Worm (Caenorhabditis elegans) whole organism, young adult: ENCODE measurements around the gene clec-2.

Experiments
- B0019.2 ChIP-seq: fragments of 200-800 bp; sonication (Bioruptor generic); conservative IDR thresholded peaks from 2 replicates; pipeline ENCODE4 v1.3.6; 2022; ENCODE audit warnings: missing genetic modification reagents, missing genetic modification characterization, missing compliant biosample characterization
- C06A6.2 ChIP-seq: fragments of 200-800 bp; sonication (Bioruptor generic); conservative IDR thresholded peaks from 2 replicates; pipeline ENCODE4 v1.3.6; 2022; ENCODE audit warnings: missing genetic modification characterization, missing compliant biosample characterization
- C17E4.6 ChIP-seq: fragments of 200-800 bp; sonication (Bioruptor generic); IDR thresholded peaks from 2 replicates; pipeline ENCODE4 v1.3.6; 2022; ENCODE audit warnings: missing genetic modification reagents, missing genetic modification characterization, missing compliant biosample characterization
- D2030.7 ChIP-seq: fragments of 200-800 bp; sonication (Bioruptor generic); IDR thresholded peaks from 2 replicates; pipeline ENCODE4 v1.3.6; 2022; ENCODE audit warnings: missing genetic modification reagents, missing genetic modification characterization, missing compliant biosample characterization
- F22D6.2 ChIP-seq: sonication (generic microtip); optimal IDR thresholded peaks from 2 replicates; lab custom pipeline; 2016; ENCODE audit warnings: mild to moderate bottlenecking, missing genetic modification characterization, missing compliant biosample characterization
- F33H1.4 ChIP-seq: fragments of 200-800 bp; sonication (Bioruptor generic); IDR thresholded peaks from 2 replicates; pipeline ENCODE4 v1.3.6; 2022; ENCODE audit warnings: missing genetic modification reagents, missing genetic modification characterization, missing compliant biosample characterization
- F49E8.2 ChIP-seq: sonication (generic microtip); optimal IDR thresholded peaks from 3 replicates; lab custom pipeline; 2017; ENCODE audit warnings: missing genetic modification characterization, mild to moderate bottlenecking, missing compliant biosample characterization, antibody characterized with exemption, moderate library complexity; ENCODE audit not compliant: insufficient read depth
- F57C9.4 ChIP-seq: sonication (generic microtip); optimal IDR thresholded peaks from 2 replicates; lab custom pipeline; 2017; ENCODE audit warnings: mild to moderate bottlenecking, missing genetic modification characterization, missing compliant biosample characterization
- K12H6.12 ChIP-seq: fragments of 200-800 bp; sonication (Bioruptor generic); optimal IDR thresholded peaks from 2 replicates; lab custom pipeline; 2018; ENCODE audit warnings: mild to moderate bottlenecking, missing genetic modification characterization, missing compliant biosample characterization
- Y79H2A.3 ChIP-seq: fragments of 200-800 bp; sonication (Bioruptor generic); conservative IDR thresholded peaks from 2 replicates; pipeline ENCODE4 v1.3.6; 2022; ENCODE audit warnings: missing genetic modification reagents, missing genetic modification characterization, missing compliant biosample characterization
- akir-1 ChIP-seq: fragments of 200-800 bp; sonication (Bioruptor generic); optimal IDR thresholded peaks from 2 replicates; lab custom pipeline; 2018; ENCODE audit warnings: mild to moderate bottlenecking, missing genetic modification characterization, moderate library complexity, missing compliant biosample characterization
- aptf-2 ChIP-seq: fragments of 200-800 bp; sonication (Bioruptor generic); conservative IDR thresholded peaks from 2 replicates; pipeline ENCODE4 v1.3.6; 2022; ENCODE audit warnings: missing genetic modification reagents, missing genetic modification characterization, missing compliant biosample characterization
- aptf-3 ChIP-seq: fragments of 200-800 bp; sonication (Bioruptor generic); IDR thresholded peaks from 2 replicates; pipeline ENCODE4 v1.3.6; 2022; ENCODE audit warnings: missing genetic modification characterization, missing compliant biosample characterization
- ccch-3 ChIP-seq: fragments of 200-800 bp; sonication (Bioruptor generic); optimal IDR thresholded peaks from 2 replicates; lab custom pipeline; 2018; ENCODE audit warnings: mild to moderate bottlenecking, missing genetic modification characterization, missing compliant biosample characterization
- ceh-91 ChIP-seq: fragments of 200-800 bp; sonication (Bioruptor generic); IDR thresholded peaks from 2 replicates; pipeline ENCODE4 v1.3.6; 2022; ENCODE audit warnings: missing genetic modification reagents, missing genetic modification characterization, missing compliant biosample characterization
- chd-7 ChIP-seq: sonication (generic microtip); optimal IDR thresholded peaks from 2 replicates; lab custom pipeline; 2016; ENCODE audit warnings: mild to moderate bottlenecking, missing genetic modification characterization, moderate library complexity, missing compliant biosample characterization
- die-1 ChIP-seq: sonication (generic microtip); optimal IDR thresholded peaks from 2 replicates; lab custom pipeline; 2016; ENCODE audit warnings: missing genotype, mild to moderate bottlenecking, missing genetic modification characterization, missing compliant biosample characterization
- dox-1 ChIP-seq: fragments of 200-800 bp; sonication (Bioruptor generic); IDR thresholded peaks from 2 replicates; pipeline ENCODE4 v1.3.6; 2022; ENCODE audit warnings: missing genetic modification reagents, missing genetic modification characterization, missing compliant biosample characterization
- dpl-1 ChIP-seq: fragments of 150-350 bp; optimal IDR thresholded peaks from 2 replicates; lab custom pipeline; 2014; ENCODE audit warnings: missing biosample characterization, missing genetic modification reagents, missing genetic modification characterization
- efl-1 ChIP-seq: fragments of 150-350 bp; optimal IDR thresholded peaks from 2 replicates; lab custom pipeline; 2014; ENCODE audit warnings: missing biosample characterization, missing genetic modification reagents, missing genetic modification characterization
- egl-18 ChIP-seq: fragments of 200-800 bp; sonication (Bioruptor generic); IDR thresholded peaks from 2 replicates; pipeline ENCODE4 v1.3.6; 2022; ENCODE audit warnings: missing genetic modification reagents, missing genetic modification characterization, missing compliant biosample characterization
- egl-44 ChIP-seq: fragments of 200-800 bp; sonication (Bioruptor generic); IDR thresholded peaks from 2 replicates; pipeline ENCODE4 v1.3.6; 2022; ENCODE audit warnings: missing genetic modification reagents, missing genetic modification characterization, missing compliant biosample characterization
- ets-4 ChIP-seq: fragments of 200-800 bp; sonication (Bioruptor generic); optimal IDR thresholded peaks from 2 replicates; lab custom pipeline; 2018; ENCODE audit warnings: mild to moderate bottlenecking, missing genetic modification characterization, missing compliant biosample characterization
- hmg-1.2 ChIP-seq: fragments of 200-800 bp; sonication (Bioruptor generic); IDR thresholded peaks from 2 replicates; pipeline ENCODE4 v1.3.6; 2022; ENCODE audit warnings: missing genetic modification reagents, missing genetic modification characterization, missing compliant biosample characterization
- let-607 ChIP-seq, 2 experiments: fragments of 200-800 bp in 1 of 2; sonication (Bioruptor generic) in 1 of 2; sonication (generic microtip) in 1 of 2; optimal IDR thresholded peaks; 2 replicates each; lab custom pipeline; 2016 to 2018; ENCODE audit warnings: mild to moderate bottlenecking in 2 of 2, missing compliant biosample characterization in 2 of 2, missing genetic modification characterization in 2 of 2, moderate library complexity in 2 of 2, missing genotype in 1 of 2
- lir-1 ChIP-seq: fragments of 200-800 bp; sonication (Bioruptor generic); conservative IDR thresholded peaks from 2 replicates; pipeline ENCODE4 v1.3.6; 2022; ENCODE audit warnings: missing genetic modification reagents, missing genetic modification characterization, missing compliant biosample characterization
- madf-3 ChIP-seq: fragments of 200-800 bp; sonication (Bioruptor generic); IDR thresholded peaks from 2 replicates; pipeline ENCODE4 v1.3.6; 2022; ENCODE audit warnings: missing genetic modification reagents, missing genetic modification characterization, missing compliant biosample characterization
- mes-4 ChIP-seq: sonication (generic microtip); optimal IDR thresholded peaks from 2 replicates; lab custom pipeline; 2016; ENCODE audit warnings: missing genotype, missing genetic modification characterization, missing compliant biosample characterization
- nfya-2 ChIP-seq: fragments of 200-800 bp; sonication (Bioruptor generic); IDR thresholded peaks from 2 replicates; pipeline ENCODE4 v1.3.6; 2022; ENCODE audit warnings: missing genetic modification reagents, missing genetic modification characterization, missing compliant biosample characterization
- nhr-27 ChIP-seq: fragments of 200-800 bp; sonication (Bioruptor generic); optimal IDR thresholded peaks from 2 replicates; lab custom pipeline; 2018; ENCODE audit warnings: mild to moderate bottlenecking, missing genetic modification characterization, moderate library complexity, missing compliant biosample characterization
- nhr-80 ChIP-seq: sonication (generic microtip); optimal IDR thresholded peaks from 2 replicates; lab custom pipeline; 2016; ENCODE audit warnings: missing genetic modification characterization, missing compliant biosample characterization
- nhr-90 ChIP-seq: sonication (generic microtip); optimal IDR thresholded peaks from 2 replicates; lab custom pipeline; 2016; ENCODE audit warnings: missing genotype, mild to moderate bottlenecking, missing genetic modification characterization, missing compliant biosample characterization
- pbrm-1 ChIP-seq: fragments of 200-800 bp; sonication (Bioruptor generic); IDR thresholded peaks from 2 replicates; pipeline ENCODE4 v1.3.6; 2022; ENCODE audit warnings: missing genetic modification reagents, missing genetic modification characterization, missing compliant biosample characterization
- rpc-1 ChIP-seq, 2 experiments: fragments of 150-350 bp in 1 of 2; sonication (generic microtip) in 1 of 2; optimal IDR thresholded peaks; 2 replicates each; lab custom pipeline; 2014 to 2018; ENCODE audit warnings: missing biosample characterization in 1 of 2, missing genetic modification characterization in 1 of 2, missing genetic modification reagents in 1 of 2, missing genotype in 1 of 2
- snpc-1.1 ChIP-seq: sonication (generic microtip); optimal IDR thresholded peaks from 2 replicates; lab custom pipeline; 2017; ENCODE audit warnings: missing genetic modification characterization, mild to moderate bottlenecking, missing compliant biosample characterization, antibody characterized with exemption, moderate library complexity, missing genotype, missing genetic modification reagents; ENCODE audit not compliant: insufficient read depth
- snpc-4 ChIP-seq, 5 experiments: fragments of 150-350 bp in 1 of 5; sonication (generic microtip) in 4 of 5; optimal IDR thresholded peaks; 2 replicates each; lab custom pipeline; 2014 to 2018; ENCODE audit warnings: missing genetic modification characterization in 5 of 5, missing biosample characterization in 3 of 5, antibody characterized with exemption in 2 of 5, mild to moderate bottlenecking in 2 of 5, missing compliant biosample characterization in 2 of 5, missing genotype in 2 of 5, moderate library complexity in 2 of 5, missing genetic modification reagents in 1 of 5
- somi-1 ChIP-seq: fragments of 200-800 bp; sonication (Bioruptor generic); optimal IDR thresholded peaks from 2 replicates; lab custom pipeline; 2018; ENCODE audit warnings: mild to moderate bottlenecking, missing genetic modification characterization, missing compliant biosample characterization
- sptf-2 ChIP-seq: fragments of 200-800 bp; sonication (Bioruptor generic); optimal IDR thresholded peaks from 2 replicates; lab custom pipeline; 2018; ENCODE audit warnings: mild to moderate bottlenecking, missing genetic modification characterization, missing compliant biosample characterization
- tbp1 ChIP-seq: fragments of 200-800 bp; sonication (Bioruptor generic); optimal IDR thresholded peaks from 2 replicates; lab custom pipeline; 2018; ENCODE audit warnings: mild to moderate bottlenecking, missing genetic modification characterization, missing compliant biosample characterization
- zim-3 ChIP-seq: sonication (generic microtip); optimal IDR thresholded peaks from 2 replicates; lab custom pipeline; 2017; ENCODE audit warnings: mild to moderate bottlenecking, missing genetic modification characterization, moderate library complexity, missing compliant biosample characterization

clec-2 gene

DNA sequence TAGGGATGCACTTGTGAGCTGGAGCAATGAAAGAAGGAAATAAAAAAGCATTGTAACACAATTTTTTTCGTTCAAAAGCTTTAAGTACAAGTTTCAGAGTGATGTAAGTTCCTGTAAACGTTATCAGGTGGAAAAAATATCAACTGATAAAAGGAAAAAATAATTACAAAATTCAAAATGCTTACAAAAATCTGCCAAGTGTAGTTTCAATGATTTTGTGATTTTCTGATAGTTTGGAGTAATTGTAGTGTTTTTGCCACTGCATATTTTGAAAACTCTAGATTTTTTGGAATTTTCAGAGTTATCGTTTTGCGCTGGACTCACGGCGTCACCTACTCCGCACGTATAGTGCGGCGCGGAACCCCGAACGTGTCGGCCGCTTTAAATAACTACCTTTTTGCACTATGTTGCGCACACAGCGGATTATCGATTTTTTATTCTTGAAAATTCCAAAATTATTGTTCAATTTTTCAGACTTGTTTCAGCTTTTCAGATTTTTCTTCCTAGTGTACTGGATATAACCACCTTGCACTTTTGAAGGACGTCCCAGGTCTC, at the start of gene clec-2:
clec-2 (minus strand) TSS at position 51 of the 555 bp plus-strand sequence.
- TF ChIP-seq F57C9.4 (tag; lab: Kevin White, UChicago) = no peak
- no peak for TF ChIP-seq snpc-4 (GFP tag; optimal IDR thresholded peaks at IDR 0.05; lab: Kevin White, UChicago)
- peak in 2 of 4 experiments; percentile 69 to 76 for TF ChIP-seq snpc-4 (tag; optimal IDR thresholded peaks at IDR 0.05; lab: Kevin White, UChicago)
- TF ChIP-seq hmg-1.2 = peak; percentile 39
- TF ChIP-seq snpc-1.1 (tag; lab: Kevin White, UChicago) = peak; percentile 10
- TF ChIP-seq nhr-27 = no peak
- TF ChIP-seq ets-4 (GFP tag; lab: Kevin White, UChicago) = no peak

DNA sequence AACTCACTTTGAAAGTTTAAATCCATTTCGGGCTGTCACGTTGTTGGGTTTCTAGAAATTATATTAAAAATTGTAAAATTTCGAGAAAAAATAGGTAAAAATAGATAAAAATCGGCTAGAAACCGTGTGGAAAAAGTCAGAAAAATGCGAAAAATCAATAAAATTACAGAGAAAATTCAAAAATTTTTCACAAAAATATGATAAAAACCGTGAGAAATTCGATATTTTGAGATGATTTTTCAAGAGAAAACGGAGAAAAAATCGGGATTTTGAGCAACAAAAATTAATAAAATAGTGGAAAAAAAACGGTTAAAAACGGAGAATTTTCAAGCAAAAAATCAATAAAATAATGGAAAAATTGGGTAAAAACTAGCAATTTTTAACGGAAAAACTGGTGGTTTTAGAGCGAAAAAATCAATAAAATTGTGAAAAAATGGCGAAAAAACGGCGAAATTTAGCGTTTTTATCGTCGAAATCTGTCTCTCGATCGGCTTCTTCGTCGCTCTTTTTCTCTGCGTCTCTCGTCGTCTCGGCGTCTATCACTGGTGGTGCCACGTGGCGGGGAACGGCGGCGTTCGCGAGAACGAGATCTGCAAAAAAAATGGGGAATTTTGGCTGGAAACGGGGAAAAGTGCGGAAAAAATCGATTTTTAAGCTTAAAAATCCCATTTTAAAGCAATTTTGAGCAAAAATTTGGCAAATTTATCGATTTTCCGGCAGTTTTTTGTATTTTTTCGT, 48.0 kb upstream of the clec-2 start, which contains the start of gene Y25C1A.7:
Y25C1A.7 (minus strand) TSS at position 51 of the 738 bp plus-strand sequence.
- TF ChIP-seq let-607 (tag; optimal IDR thresholded peaks at IDR 0.05; lab: Kevin White, UChicago) (peak; percentile 78 to 92), rpc-1 (optimal IDR thresholded peaks at IDR 0.05; lab: Kevin White, UChicago) (no peak), rpc-1 (tag; optimal IDR thresholded peaks at IDR 0.05; lab: Kevin White, UChicago) (no peak)

DNA sequence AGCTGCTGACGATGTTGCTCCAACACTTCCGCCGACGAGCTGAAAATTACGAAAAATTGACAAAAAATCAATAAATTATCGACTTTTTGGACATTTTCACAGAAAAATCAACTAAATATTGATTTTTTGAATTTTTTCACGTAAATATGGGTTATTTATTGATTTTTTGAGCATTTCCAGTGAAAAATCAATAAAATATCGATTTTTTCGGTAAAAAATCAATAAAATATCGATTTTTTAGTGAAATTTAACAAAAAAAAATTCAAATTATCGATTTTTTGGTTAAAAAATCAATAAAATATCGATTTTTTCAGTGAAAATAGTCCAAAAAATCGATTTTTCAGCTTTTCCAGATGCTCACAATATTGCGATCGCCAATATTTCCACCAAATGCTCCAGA, 47.0 kb upstream of the clec-2 start:
- TF ChIP-seq lir-1 (GFP tag; lab: Robert Waterston, UW) = no peak
- no peak for TF ChIP-seq egl-44
- no peak for TF ChIP-seq C06A6.2 (GFP tag; lab: Robert Waterston, UW)
- no peak for TF ChIP-seq egl-18
- TF ChIP-seq aptf-2 (GFP tag; lab: Robert Waterston, UW) = no peak
- no peak for TF ChIP-seq nfya-2
- TF ChIP-seq nhr-80 = no peak
- no peak for TF ChIP-seq nhr-90
- no peak for TF ChIP-seq somi-1 (GFP tag; lab: Kevin White, UChicago)
- TF ChIP-seq efl-1 (GFP tag; lab: Kevin White, UChicago) = no peak
- no peak for TF ChIP-seq akir-1
- TF ChIP-seq zim-3 = no peak
- no peak for TF ChIP-seq dox-1 (GFP tag; lab: Robert Waterston, UW)
- TF ChIP-seq pbrm-1 (GFP tag; lab: Robert Waterston, UW) = no peak

DNA sequence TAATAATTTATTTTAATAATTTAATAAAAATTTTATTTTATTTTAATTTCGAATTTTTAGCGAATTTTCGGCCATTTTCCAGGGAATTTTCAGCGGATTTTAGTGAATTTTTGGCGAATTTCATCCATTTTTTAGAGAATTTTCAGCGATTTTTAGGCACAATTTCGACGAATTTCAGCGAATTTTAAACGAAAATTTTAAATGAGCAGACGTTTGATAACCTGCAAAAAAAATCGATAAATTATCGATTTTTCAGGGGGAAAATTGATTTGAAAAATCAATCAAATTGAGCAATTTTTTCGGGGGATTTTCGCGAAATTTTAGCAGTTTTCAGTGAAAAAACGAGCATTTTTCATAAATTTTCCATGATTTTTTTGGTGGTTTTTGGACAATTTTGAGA, 45.4 kb upstream of the clec-2 start:
- TF ChIP-seq madf-3 (GFP tag; lab: Robert Waterston, UW) (no peak), die-1 (tag; lab: Kevin White, UChicago) (no peak), F33H1.4 (GFP tag; lab: Robert Waterston, UW) (no peak), tbp1 (GFP tag; lab: Kevin White, UChicago) (no peak), aptf-3 (GFP tag; lab: Robert Waterston, UW) (no peak), pbrm-1 (GFP tag; lab: Robert Waterston, UW) (no peak)

DNA sequence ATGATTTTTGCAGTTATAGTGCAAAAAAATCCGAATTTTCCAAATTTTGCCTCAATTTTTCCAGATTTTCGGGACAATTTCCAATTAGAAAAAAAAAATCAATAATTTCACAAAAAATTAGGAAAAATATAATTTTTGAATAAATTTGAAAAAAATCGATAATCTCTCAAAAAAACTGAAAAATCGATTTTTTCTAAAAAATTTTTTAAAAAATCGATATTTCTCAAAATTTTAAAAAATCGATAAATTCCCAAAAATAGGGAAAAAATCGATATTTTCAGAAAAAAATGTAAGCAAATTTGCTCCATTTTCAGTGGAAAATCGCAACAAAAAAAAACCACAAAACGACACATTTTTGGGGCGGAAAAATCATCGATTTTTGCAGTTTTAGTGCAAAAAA, 44.7 kb upstream of the clec-2 start:
- TF ChIP-seq sptf-2 (GFP tag; lab: Kevin White, UChicago) (no peak), ceh-91 (GFP tag; lab: Robert Waterston, UW) (no peak), mes-4 (tag; lab: Kevin White, UChicago) (no peak), tbp1 (GFP tag; lab: Kevin White, UChicago) (no peak), ccch-3 (no peak), ets-4 (GFP tag; lab: Kevin White, UChicago) (no peak), K12H6.12 (tag; lab: Kevin White, UChicago) (no peak), nhr-90 (no peak), D2030.7 (GFP tag; lab: Robert Waterston, UW) (no peak), Y79H2A.3 (GFP tag; lab: Robert Waterston, UW) (no peak), B0019.2 (GFP tag; lab: Robert Waterston, UW) (no peak), chd-7 (no peak), C17E4.6 (no peak), F49E8.2 (tag; lab: Kevin White, UChicago) (no peak), F22D6.2 (no peak), dpl-1 (GFP tag; lab: Kevin White, UChicago) (no peak)
